Fruit fly (Drosophila melanogaster): Measurements from ENCODE around the gene CG7202.

dm6 chr3L:21492723-21493316 lies at the start of gene CG7202, which contains the start of gene CG7519:
- TF ChIP-seq CTCF (optimal IDR thresholded peaks at IDR 0.05) = no peak
- no peak for TF ChIP-seq CG8478 (optimal IDR thresholded peaks at IDR 0.05)
